Worm (Caenorhabditis elegans): ENCODE measurements around the gene T01D1.7.

The T01D1.7 gene

ce11 chrII:175868-176267 is 2.3 kb upstream of the T01D1.7 start, which contains the start of gene T01D1.3:
Gene T01D1.3, minus strand, starts transcription at chrII:175968.
- no peak for TF ChIP-seq ham-2 (GFP tag; optimal IDR thresholded peaks at IDR 0.05)

DNA sequence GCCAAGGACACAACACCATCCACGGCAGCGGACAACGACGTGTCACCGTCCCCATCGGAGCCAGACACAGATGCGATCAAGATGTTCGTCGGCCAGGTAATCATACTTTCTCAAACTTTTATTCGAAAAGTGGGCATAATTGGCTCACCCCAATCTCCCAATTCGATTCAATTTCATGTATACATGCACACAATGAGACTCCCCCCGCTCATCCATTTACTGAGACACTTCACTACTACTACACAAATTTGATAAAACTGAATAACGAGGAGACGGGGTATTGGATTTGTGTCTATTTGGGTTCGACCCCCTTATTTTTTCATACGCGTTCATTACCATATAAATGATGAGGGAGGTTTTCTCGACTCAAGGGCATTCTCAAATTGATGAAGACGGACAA is 10.3 kb downstream of the T01D1.7 start:
- peak; percentile 98 for TF ChIP-seq ces-1 (GFP tag; optimal IDR thresholded peaks at IDR 0.05)
- no peak for TF ChIP-seq nhr-76 (tag; optimal IDR thresholded peaks at IDR 0.05)
- no peak for TF ChIP-seq flh-1 (GFP tag; optimal IDR thresholded peaks at IDR 0.05)

ce11 chrII:162182-162581 is 11.4 kb downstream of the T01D1.7 start, which contains the start of gene etr-1:
Gene etr-1, plus strand, starts transcription at chrII:162374.
- TF ChIP-seq flh-1 (GFP tag; optimal IDR thresholded peaks at IDR 0.05): no peak
- TF ChIP-seq ztf-11 (tag; optimal IDR thresholded peaks at IDR 0.05): no peak
- TF ChIP-seq nhr-237 (tag; optimal IDR thresholded peaks at IDR 0.05): no peak
- no peak for TF ChIP-seq drap-1 (GFP tag; optimal IDR thresholded peaks at IDR 0.05)
- peak; percentile 2 for TF ChIP-seq elt-1 (tag; optimal IDR thresholded peaks at IDR 0.05; ENCODE audit: borderline replicate concordance, insufficient read depth)
- TF ChIP-seq cnd-1 (tag; optimal IDR thresholded peaks at IDR 0.05): no peak
- no peak for TF ChIP-seq nhr-12 (tag; optimal IDR thresholded peaks at IDR 0.05)

ce11 chrII:161275-161674 is 12.3 kb downstream of the T01D1.7 start:
- peak; percentile 99 for TF ChIP-seq hlh-1 (tag; optimal IDR thresholded peaks at IDR 0.05)
- TF ChIP-seq pha-4 (tag; optimal IDR thresholded peaks at IDR 0.05): no peak
- TF ChIP-seq unc-120 (tag; optimal IDR thresholded peaks at IDR 0.05; ENCODE audit: poor library complexity, severe bottlenecking): peak; percentile 80
- peak; percentile 29 for TF ChIP-seq ces-1 (GFP tag; optimal IDR thresholded peaks at IDR 0.05)
- TF ChIP-seq unc-62 (GFP tag; optimal IDR thresholded peaks at IDR 0.05): peak; percentile 74

DNA sequence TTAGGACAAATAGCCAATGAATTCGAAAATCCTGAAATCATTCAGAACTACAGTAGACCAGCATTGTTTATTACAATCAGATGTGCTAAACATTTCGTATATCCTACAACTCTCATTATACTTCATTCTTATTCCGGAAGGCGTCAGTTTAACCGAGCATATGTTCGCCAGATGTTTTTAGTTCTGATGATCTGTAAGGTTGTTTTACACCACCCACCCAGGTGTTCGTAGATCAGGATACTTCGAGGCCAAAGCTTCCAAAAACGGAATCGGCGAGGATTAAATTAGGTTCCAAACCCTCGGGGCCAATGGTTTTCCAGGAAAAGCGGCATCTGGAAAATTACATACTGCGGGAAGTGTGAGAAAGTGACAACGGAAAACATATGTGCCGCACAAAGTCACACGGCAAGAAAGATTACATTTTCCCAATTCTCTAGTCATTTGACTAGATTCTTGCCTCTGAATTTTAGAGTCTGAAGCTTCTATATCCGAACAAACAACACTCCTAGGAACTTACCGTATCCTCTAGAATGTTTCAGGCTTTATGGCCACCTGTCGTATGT is 12.9 kb downstream of the T01D1.7 start:
- TF ChIP-seq mls-2 (tag; optimal IDR thresholded peaks at IDR 0.05) (no peak), mab-5 (tag; optimal IDR thresholded peaks at IDR 0.05) (no peak), lin-32 (GFP tag; optimal IDR thresholded peaks at IDR 0.05) (peak; percentile 52), tbx-8 (GFP tag; optimal IDR thresholded peaks at IDR 0.05) (no peak), hlh-1 (tag; optimal IDR thresholded peaks at IDR 0.05) (peak; percentile 64)

DNA sequence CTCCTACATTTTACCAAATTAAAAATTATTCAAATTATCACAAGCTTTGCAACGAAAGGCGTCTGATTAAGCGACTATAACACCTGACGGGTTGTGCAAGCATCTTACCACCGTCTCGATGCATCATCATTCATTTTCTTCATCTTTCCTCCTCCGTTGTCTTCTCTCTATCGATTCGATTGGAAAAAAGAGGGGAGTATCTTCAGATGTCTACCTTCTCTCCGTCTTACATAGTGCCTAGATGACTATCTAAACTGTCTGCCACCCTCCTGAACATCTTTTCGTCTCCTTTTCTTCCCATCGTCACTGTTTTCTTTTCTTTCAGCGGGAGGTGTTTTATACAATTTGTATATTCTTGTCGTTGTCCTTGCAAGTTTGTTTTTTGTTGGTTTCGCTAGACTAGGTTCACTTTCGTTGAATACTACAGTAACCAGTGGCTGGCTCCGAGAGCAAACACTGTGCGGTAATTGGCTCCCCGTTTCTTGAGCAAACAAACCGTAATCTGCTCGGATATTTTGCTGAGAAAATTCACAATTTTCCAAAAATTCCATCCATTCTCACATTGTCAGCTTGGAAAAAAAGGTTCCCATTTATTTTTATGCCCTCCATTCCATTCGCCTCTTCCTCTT is 14.2 kb downstream of the T01D1.7 start:
- TF ChIP-seq M03D4.4 (tag; optimal IDR thresholded peaks at IDR 0.05) (no peak), snpc-4 (tag; optimal IDR thresholded peaks at IDR 0.05) (no peak), tbx-8 (GFP tag; optimal IDR thresholded peaks at IDR 0.05) (no peak), ceh-39 (tag; optimal IDR thresholded peaks at IDR 0.05) (peak; percentile 89), unc-62 (GFP tag; optimal IDR thresholded peaks at IDR 0.05) (peak; percentile 51), pha-4 (tag; optimal IDR thresholded peaks at IDR 0.05) (peak; percentile 26), hlh-1 (tag; optimal IDR thresholded peaks at IDR 0.05) (peak; percentile 68), sptf-1 (tag; optimal IDR thresholded peaks at IDR 0.05) (no peak), unc-120 (tag; optimal IDR thresholded peaks at IDR 0.05; ENCODE audit: poor library complexity, severe bottlenecking) (peak; percentile 10), elt-3 (tag; optimal IDR thresholded peaks at IDR 0.05) (no peak), ceh-43 (GFP tag; optimal IDR thresholded peaks at IDR 0.05) (no peak), nhr-237 (tag; optimal IDR thresholded peaks at IDR 0.05) (no peak), ham-2 (GFP tag; optimal IDR thresholded peaks at IDR 0.05) (no peak), sem-2 (GFP tag; optimal IDR thresholded peaks at IDR 0.05) (no peak), lsy-2 (tag; optimal IDR thresholded peaks at IDR 0.05) (peak; percentile 54), elt-1 (tag; optimal IDR thresholded peaks at IDR 0.05; ENCODE audit: borderline replicate concordance, insufficient read depth) (no peak), mep-1 (tag; optimal IDR thresholded peaks at IDR 0.05) (no peak)

Data from whole organism, mixed stage, embryonic.